Fruit fly (Drosophila melanogaster): ENCODE results near the gene CG14537.

The CG14537 gene

dm6 chr2L:7861733-7862132 lies 21.5 kb downstream of the CG14537 start:
- no peak for TF ChIP-seq CG4496 (GFP tag; IDR thresholded peaks at IDR 0.05)
- TF ChIP-seq D1 (tag; optimal IDR thresholded peaks at IDR 0.05), result no peak
- TF ChIP-seq CG32121 (GFP tag; IDR thresholded peaks at IDR 0.05), result no peak
- TF ChIP-seq CG15710 (tag; optimal IDR thresholded peaks at IDR 0.05), result no peak
- no peak for TF ChIP-seq Pif1A (GFP tag; optimal IDR thresholded peaks at IDR 0.05)
- no peak for TF ChIP-seq Ets98B (GFP tag; IDR thresholded peaks at IDR 0.05)
- no peak for TF ChIP-seq fd96Ca (GFP tag; IDR thresholded peaks at IDR 0.05)
- TF ChIP-seq CG8159 (tag; optimal IDR thresholded peaks at IDR 0.05), result no peak

DNA sequence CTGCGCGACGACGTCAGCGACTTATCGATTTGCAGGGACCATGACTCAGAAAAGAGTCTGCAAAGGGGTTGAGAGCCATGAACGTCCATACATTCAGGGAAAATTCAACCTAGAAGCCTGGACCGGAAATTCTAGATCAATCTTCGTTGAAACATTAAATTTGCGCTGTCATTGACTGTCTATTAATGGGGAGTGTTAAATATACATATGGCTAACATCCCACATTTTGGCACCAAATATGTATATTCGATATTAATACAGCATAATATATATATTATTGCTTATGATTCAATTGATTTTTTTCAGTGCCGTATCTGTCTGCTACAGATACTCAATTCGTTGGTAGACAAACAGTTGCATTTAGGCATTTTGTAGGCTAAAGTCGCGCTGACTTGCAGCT lies 28.4 kb downstream of the CG14537 start:
- no peak for TF ChIP-seq Snoo (tag; optimal IDR thresholded peaks at IDR 0.05)
- TF ChIP-seq CG32121 (GFP tag; IDR thresholded peaks at IDR 0.05), result no peak
- peak; percentile 63 for TF ChIP-seq CG9948 (tag; optimal IDR thresholded peaks at IDR 0.05)
- peak; percentile 17 for TF ChIP-seq Pif1A (GFP tag; optimal IDR thresholded peaks at IDR 0.05)
- TF ChIP-seq CG13204 (GFP tag; optimal IDR thresholded peaks at IDR 0.05), result no peak
- no peak for TF ChIP-seq gl (tag; optimal IDR thresholded peaks at IDR 0.05)
- peak; percentile 64 for TF ChIP-seq CG17806 (tag; optimal IDR thresholded peaks at IDR 0.05)
- no peak for TF ChIP-seq EcR (GFP tag; optimal IDR thresholded peaks at IDR 0.05)
- 0 out of 3 replicates have a peak, but pooled peaks have one; percentile 50 for TF ChIP-seq CG4496 (GFP tag; IDR thresholded peaks at IDR 0.05)
- no peak for TF ChIP-seq CG10348 (GFP tag; IDR thresholded peaks at IDR 0.05)
- TF ChIP-seq CG8159 (tag; optimal IDR thresholded peaks at IDR 0.05), result peak; percentile 58
- TF ChIP-seq fd96Ca (GFP tag; IDR thresholded peaks at IDR 0.05), result no peak; the same call in 2 of the 3 replicates
- TF ChIP-seq rn (GFP tag; IDR thresholded peaks at IDR 0.05), result no peak
- no peak for TF ChIP-seq Pif1B (GFP tag; optimal IDR thresholded peaks at IDR 0.05)
- TF ChIP-seq CG14655 (GFP tag; optimal IDR thresholded peaks at IDR 0.05), result peak; percentile 35
- peak; percentile 37 for TF ChIP-seq CG34367 (tag; optimal IDR thresholded peaks at IDR 0.05)
- peak; percentile 21 for TF ChIP-seq CG8301 (tag; optimal IDR thresholded peaks at IDR 0.05)
- TF ChIP-seq Ets98B (GFP tag; IDR thresholded peaks at IDR 0.05), result no peak
- no peak for TF ChIP-seq CG12605 (GFP tag; IDR thresholded peaks at IDR 0.05)
- TF ChIP-seq CG15710 (tag; optimal IDR thresholded peaks at IDR 0.05), result peak; percentile 8

DNA sequence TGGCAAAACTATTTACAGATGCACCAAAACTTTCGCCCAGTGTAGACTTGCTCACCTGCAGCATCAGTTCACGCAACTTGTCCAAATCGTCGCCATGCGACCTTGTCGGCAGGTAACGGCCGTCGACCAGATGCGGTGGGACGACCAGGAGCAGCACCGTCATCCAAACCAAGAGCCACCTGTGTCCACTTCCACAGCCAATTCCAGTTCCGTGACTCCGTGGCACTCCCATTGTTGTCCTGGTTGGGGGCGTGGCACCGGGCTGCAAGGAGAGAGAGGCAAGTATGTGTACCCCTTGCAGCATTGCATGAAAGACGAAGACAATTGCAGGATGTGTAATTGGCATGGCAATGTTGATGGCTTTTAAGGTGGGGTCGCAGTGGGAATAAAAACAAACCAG lies 30.0 kb downstream of the CG14537 start:
- TF ChIP-seq fd96Ca (GFP tag; IDR thresholded peaks at IDR 0.05) (0 out of 3 replicates have a peak, but pooled peaks have one; percentile 17), CG12605 (GFP tag; IDR thresholded peaks at IDR 0.05) (no peak), CG14655 (GFP tag; optimal IDR thresholded peaks at IDR 0.05) (no peak), EcR (GFP tag; optimal IDR thresholded peaks at IDR 0.05) (peak; percentile 70), Pif1B (GFP tag; optimal IDR thresholded peaks at IDR 0.05) (no peak)

dm6 chr2L:7871332-7871731 lies 31.1 kb downstream of the CG14537 start, which contains the start of gene Proc:
Gene Proc (minus strand): TSS chr2L:7871432.
- no peak for TF ChIP-seq CG14655 (GFP tag; optimal IDR thresholded peaks at IDR 0.05)
- peak; percentile 24; the same call in 1 of the 3 replicates for TF ChIP-seq fd96Ca (GFP tag; IDR thresholded peaks at IDR 0.05)
- TF ChIP-seq CG4496 (GFP tag; IDR thresholded peaks at IDR 0.05), result 0 out of 3 replicates have a peak, but pooled peaks have one; percentile 15

- no peak for TF ChIP-seq fd96Ca (GFP tag; IDR thresholded peaks at IDR 0.05)
- TF ChIP-seq CG17806 (tag; optimal IDR thresholded peaks at IDR 0.05), result peak; percentile 29
- TF ChIP-seq CG8159 (tag; optimal IDR thresholded peaks at IDR 0.05), result peak; percentile 43
- no peak for TF ChIP-seq CG13204 (GFP tag; optimal IDR thresholded peaks at IDR 0.05)
- TF ChIP-seq Pif1A (GFP tag; optimal IDR thresholded peaks at IDR 0.05), result peak; percentile 14
- peak; percentile 50 for TF ChIP-seq CG9948 (tag; optimal IDR thresholded peaks at IDR 0.05)
- TF ChIP-seq CG14655 (GFP tag; optimal IDR thresholded peaks at IDR 0.05), result peak; percentile 60
- no peak for TF ChIP-seq D1 (tag; optimal IDR thresholded peaks at IDR 0.05)
- TF ChIP-seq CG34367 (tag; optimal IDR thresholded peaks at IDR 0.05), result no peak
- 0 out of 2 replicates have a peak, but pooled peaks have one; percentile 13 for TF ChIP-seq CG12605 (GFP tag; IDR thresholded peaks at IDR 0.05)
- no peak for TF ChIP-seq gl (tag; optimal IDR thresholded peaks at IDR 0.05)
- no peak for TF ChIP-seq EcR (GFP tag; optimal IDR thresholded peaks at IDR 0.05)
- peak; percentile 57 for TF ChIP-seq CG8301 (tag; optimal IDR thresholded peaks at IDR 0.05)
- 0 out of 3 replicates have a peak, but pooled peaks have one; percentile 10 for TF ChIP-seq CG4496 (GFP tag; IDR thresholded peaks at IDR 0.05)
- TF ChIP-seq CG15710 (tag; optimal IDR thresholded peaks at IDR 0.05), result peak; percentile 19
- no peak for TF ChIP-seq CG10348 (GFP tag; IDR thresholded peaks at IDR 0.05)
- TF ChIP-seq Snoo (tag; optimal IDR thresholded peaks at IDR 0.05), result no peak
- 0 out of 2 replicates have a peak, but pooled peaks have one; percentile 15 for TF ChIP-seq CG32121 (GFP tag; IDR thresholded peaks at IDR 0.05)
- no peak for TF ChIP-seq Ets98B (GFP tag; IDR thresholded peaks at IDR 0.05)
- no peak for TF ChIP-seq Pif1B (GFP tag; optimal IDR thresholded peaks at IDR 0.05)
- TF ChIP-seq rn (GFP tag; IDR thresholded peaks at IDR 0.05), result no peak
Observed at dm6 chr2L:7871821-7872524, 31.7 kb downstream of the CG14537 start.

DNA sequence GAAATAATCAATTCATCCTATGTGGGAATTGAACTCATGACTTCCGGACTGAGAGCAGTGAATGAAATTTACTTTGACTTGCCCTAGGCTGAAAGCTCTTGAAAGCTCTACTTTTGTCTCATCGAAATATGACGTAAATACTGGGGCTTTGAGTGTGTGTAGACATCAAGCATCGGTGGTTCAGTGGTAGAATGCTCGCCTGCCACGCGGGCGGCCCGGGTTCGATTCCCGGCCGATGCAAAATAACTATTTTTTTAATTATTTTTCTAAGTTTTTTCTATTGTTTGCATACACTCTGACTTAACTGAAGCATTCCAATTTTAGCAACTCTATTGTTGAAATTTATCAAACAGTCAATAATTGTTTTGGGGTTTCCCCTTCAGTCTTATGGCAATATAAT lies 32.4 kb downstream of the CG14537 start:
- TF ChIP-seq Snoo (tag; optimal IDR thresholded peaks at IDR 0.05) (no peak), Ets98B (GFP tag; IDR thresholded peaks at IDR 0.05) (peak; percentile 37; the same call in 1 of the 2 replicates), fd96Ca (GFP tag; IDR thresholded peaks at IDR 0.05) (no peak)

All from whole organism, pupa.